Fruit fly (Drosophila melanogaster): ENCODE measurements around the gene CG43153.

Gene CG43153

dm6 chr2L:11522676-11523075 lies at the start of gene CG43153:
Gene CG43153, minus strand, starts transcription at chr2L:11522776.
- TF ChIP-seq Lim3 (GFP tag; IDR thresholded peaks at IDR 0.05) (no peak), ind (GFP tag; optimal IDR thresholded peaks at IDR 0.05) (no peak), jumu (GFP tag; optimal IDR thresholded peaks at IDR 0.05) (no peak), hth (optimal IDR thresholded peaks at IDR 0.05) (no peak), CG34224 (GFP tag; IDR thresholded peaks at IDR 0.05; ENCODE audit: partially characterized antibody) (no peak), CG14710 (tag; optimal IDR thresholded peaks at IDR 0.05) (no peak), CG11085 (GFP tag; IDR thresholded peaks at IDR 0.05) (no peak), ken (GFP tag; IDR thresholded peaks at IDR 0.05) (no peak), CG3726 (GFP tag; IDR thresholded peaks at IDR 0.05) (no peak), CG1024 (GFP tag; IDR thresholded peaks at IDR 0.05) (no peak), peb (GFP tag; IDR thresholded peaks at IDR 0.05) (no peak)

DNA sequence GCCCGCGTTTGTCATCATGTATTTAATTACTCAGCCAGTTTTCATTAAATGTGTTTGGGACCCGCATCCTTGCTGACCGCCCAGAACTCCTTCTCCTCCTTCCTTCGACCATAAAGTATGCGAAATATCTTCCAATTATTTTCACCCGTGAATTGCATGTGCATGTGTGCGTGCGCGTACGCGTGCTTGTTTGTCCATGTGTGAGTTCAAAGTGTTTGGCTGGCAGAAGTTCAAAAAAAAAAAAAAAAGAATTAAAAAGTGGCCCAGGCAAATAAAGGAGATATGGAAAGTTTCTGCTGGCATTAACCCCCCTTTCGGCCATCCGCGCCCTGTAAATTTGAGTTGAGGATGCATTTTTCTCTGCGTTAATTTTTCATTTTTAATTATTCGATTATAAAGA lies 31.2 kb upstream of the CG43153 start:
- TF ChIP-seq Side (GFP tag; optimal IDR thresholded peaks at IDR 0.05) (no peak), wor (GFP tag; IDR thresholded peaks at IDR 0.05) (no peak), fd102C (GFP tag; optimal IDR thresholded peaks at IDR 0.05) (no peak), Hr39 (optimal IDR thresholded peaks at IDR 0.05) (peak; percentile 91), CG15011 (GFP tag; optimal IDR thresholded peaks at IDR 0.05) (no peak)

DNA sequence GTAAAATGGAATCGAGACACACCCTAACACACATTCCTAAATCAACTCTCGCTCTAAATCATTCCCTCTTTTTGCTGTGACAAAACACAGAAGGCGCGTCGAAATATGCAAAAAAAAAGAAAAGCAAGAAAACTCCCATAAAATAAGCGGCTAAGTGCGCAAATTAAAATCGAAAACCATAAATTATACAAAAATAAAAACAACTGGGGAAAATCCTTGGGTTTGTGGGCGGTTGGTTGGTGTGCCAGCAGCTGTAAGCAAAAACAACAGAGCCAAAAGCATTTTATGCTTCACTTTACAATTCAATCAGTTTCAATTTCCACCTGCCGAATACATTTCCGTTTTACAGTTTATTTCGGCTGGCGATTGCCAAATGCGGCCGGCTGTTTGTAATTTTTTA lies 13.3 kb upstream of the CG43153 start, which contains the start of gene CG43438:
CG43438 (plus strand) TSS at position 301 of the 400 bp plus-strand sequence.
- TF ChIP-seq Fer3 (tag; optimal IDR thresholded peaks at IDR 0.05) = no peak
- TF ChIP-seq D (optimal IDR thresholded peaks at IDR 0.05) = no peak
- no peak for TF ChIP-seq D (GFP tag; optimal IDR thresholded peaks at IDR 0.05)
- TF ChIP-seq CG18599 (GFP tag; optimal IDR thresholded peaks at IDR 0.05) = no peak

- TF ChIP-seq CG4707 (GFP tag; optimal IDR thresholded peaks at IDR 0.05) (no peak), CG43689 (GFP tag; IDR thresholded peaks at IDR 0.05) (no peak), hkb (optimal IDR thresholded peaks at IDR 0.05) (no peak), hkb (GFP tag; IDR thresholded peaks at IDR 0.05) (no peak)
Observed at dm6 chr2L:11531520-11531919, 8.9 kb upstream of the CG43153 start, which contains the start of gene CG34162. Gene CG34162, plus strand, starts transcription at chr2L:11531820.

DNA sequence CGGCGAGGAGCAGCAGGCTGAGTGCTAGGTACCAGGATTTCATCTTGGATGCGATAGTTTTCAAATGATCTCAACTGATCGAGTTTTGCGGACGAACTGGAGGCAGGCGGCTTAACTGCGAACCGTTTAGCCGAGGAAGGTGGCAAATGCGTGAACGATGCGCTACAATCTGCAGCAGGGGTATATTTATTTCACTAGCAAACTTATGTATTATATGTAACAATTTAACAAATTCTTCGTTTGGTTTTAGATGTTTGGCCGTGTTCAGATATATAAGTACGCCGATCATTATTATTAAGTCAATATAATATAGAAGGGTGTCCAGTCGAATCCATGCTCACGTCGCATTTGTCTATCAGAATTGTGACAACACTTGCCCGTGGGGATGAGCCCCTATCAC lies 8.4 kb upstream of the CG43153 start, which contains the start of gene CG31706:
CG31706 (minus strand) TSS at position 101 of the 400 bp plus-strand sequence.
- TF ChIP-seq CG8281 (tag; optimal IDR thresholded peaks at IDR 0.05) = no peak
- TF ChIP-seq GATAe (GFP tag; conservative IDR thresholded peaks at IDR 0.05) = no peak
- TF ChIP-seq Dip3 (GFP tag; optimal IDR thresholded peaks at IDR 0.05) = no peak
- TF ChIP-seq slbo (GFP tag; IDR thresholded peaks at IDR 0.05) = peak; percentile 10; the same call in 1 of the 2 replicates
- peak; percentile 31 for TF ChIP-seq CG10274 (GFP tag; optimal IDR thresholded peaks at IDR 0.05)

DNA sequence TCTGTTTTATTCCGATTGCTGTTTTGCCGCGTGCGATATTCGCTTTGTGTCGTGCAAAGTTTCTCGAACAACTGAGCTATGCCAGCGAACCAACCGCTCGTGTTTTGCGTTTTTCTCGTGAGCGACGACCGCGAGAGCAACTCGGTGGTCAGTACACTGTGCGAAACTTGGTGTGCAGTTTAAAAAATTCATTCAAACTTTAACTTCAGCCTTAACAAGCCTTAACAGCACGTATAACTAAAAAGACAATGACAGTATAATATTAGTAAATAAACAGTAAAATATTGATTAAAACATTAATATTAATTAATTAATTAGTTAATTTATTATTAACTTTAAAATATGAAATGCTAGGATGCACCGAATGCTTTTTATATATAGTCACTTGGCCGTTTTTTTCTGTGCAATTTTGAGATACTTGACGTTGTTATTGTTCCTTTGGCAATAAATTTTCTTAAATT lies 5.6 kb upstream of the CG43153 start, which contains the start of gene CG31705:
CG31705 (minus strand) TSS at position 77 of the 461 bp plus-strand sequence.
- TF ChIP-seq dmrt11E (tag; optimal IDR thresholded peaks at IDR 0.05) (no peak), exex (tag; optimal IDR thresholded peaks at IDR 0.05) (no peak), Ptx1 (GFP tag; IDR thresholded peaks at IDR 0.05) (0 out of 2 replicates have a peak, but pooled peaks have one; percentile 20), croc (GFP tag; conservative IDR thresholded peaks at IDR 0.05) (no peak), CG11560 (tag; IDR thresholded peaks at IDR 0.05) (0 out of 3 replicates have a peak, but pooled peaks have one; percentile 46), CoRest (tag; optimal IDR thresholded peaks at IDR 0.05) (peak; percentile 64), stc (GFP tag; IDR thresholded peaks at IDR 0.05) (no peak), CG12769 (tag; optimal IDR thresholded peaks at IDR 0.05) (no peak), sisA (GFP tag; IDR thresholded peaks at IDR 0.05) (peak; percentile 30; the same call in 1 of the 2 replicates), HLH3B (GFP tag; IDR thresholded peaks at IDR 0.05) (no peak; the same call in 1 of the 2 replicates), nmo (GFP tag; optimal IDR thresholded peaks at IDR 0.05) (peak; percentile 50), Mrtf (GFP tag; IDR thresholded peaks at IDR 0.05) (no peak), CG30431 (GFP tag; optimal IDR thresholded peaks at IDR 0.05) (no peak), Atf-2 (GFP tag; optimal IDR thresholded peaks at IDR 0.05) (no peak), stwl (tag; optimal IDR thresholded peaks at IDR 0.05) (no peak), az2 (GFP tag; optimal IDR thresholded peaks at IDR 0.05) (no peak)
